Fruit fly (Drosophila melanogaster): ENCODE results near the gene CG14570.

Gene CG14570

DNA sequence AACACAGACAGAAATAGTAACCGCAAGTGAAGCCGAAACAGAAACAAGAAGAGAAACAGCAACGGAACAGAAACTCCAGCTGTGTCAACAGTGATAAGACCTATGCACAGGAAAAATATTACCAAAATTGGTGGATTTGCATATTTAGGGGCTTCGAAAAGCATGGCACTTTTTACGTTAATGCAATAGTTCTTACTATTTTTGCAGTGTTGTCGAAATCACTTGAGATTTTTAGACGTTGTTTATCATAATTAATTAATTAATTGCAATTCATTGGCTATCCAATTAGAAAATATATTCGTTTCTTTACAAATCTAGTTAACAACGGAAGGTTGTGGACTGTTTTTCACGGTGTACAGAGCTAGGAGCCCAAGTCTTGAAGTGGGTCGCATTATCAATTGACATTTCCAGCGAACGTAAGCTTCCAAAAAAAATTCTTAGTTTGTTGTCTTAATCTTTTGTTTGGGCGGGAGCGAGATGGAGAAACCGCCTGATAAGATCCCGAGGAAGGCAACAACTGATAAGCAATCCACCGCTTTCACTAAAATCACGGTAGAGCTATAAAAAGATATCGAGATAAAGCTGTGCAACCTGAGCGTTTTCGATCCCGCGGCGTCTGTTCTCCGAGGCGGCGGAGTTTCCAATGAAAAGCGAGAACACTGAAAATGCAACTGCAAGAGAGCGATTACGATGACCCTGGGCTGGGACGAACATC, 3.1 kb downstream of the CG14570 start (continued):
- TF ChIP-seq twi (tag; optimal IDR thresholded peaks at IDR 0.05), result peak; percentile 63
- TF ChIP-seq ATbp (GFP tag; optimal IDR thresholded peaks at IDR 0.05), result peak; percentile 12
- TF ChIP-seq CG8924 (tag; optimal IDR thresholded peaks at IDR 0.05), result peak; percentile 9
- TF ChIP-seq Ets65A (GFP tag), result peak; percentile 58
- TF ChIP-seq CG2875 (GFP tag; optimal IDR thresholded peaks at IDR 0.05), result no peak
- TF ChIP-seq tio (GFP tag; optimal IDR thresholded peaks at IDR 0.05), result peak; percentile 18
- TF ChIP-seq CG11247 (GFP tag; IDR thresholded peaks at IDR 0.05), result peak; percentile 54; the same call in 1 of the 2 replicates
- TF ChIP-seq prd (optimal IDR thresholded peaks at IDR 0.05), result no peak
- TF ChIP-seq prd (GFP tag; IDR thresholded peaks at IDR 0.05), result peak; percentile 35; the same call in 1 of the 3 replicates
- peak; percentile 23 for TF ChIP-seq CG4424 (GFP tag; optimal IDR thresholded peaks at IDR 0.05)
- TF ChIP-seq CG31441 (GFP tag; IDR thresholded peaks at IDR 0.05), result peak; percentile 44; the same call in 1 of the 2 replicates
- TF ChIP-seq CG1603 (tag; optimal IDR thresholded peaks at IDR 0.05), result peak; percentile 1
- TF ChIP-seq sens (GFP tag), result peak; percentile 84
- TF ChIP-seq CG10979 (tag; optimal IDR thresholded peaks at IDR 0.05), result peak; percentile 65
- TF ChIP-seq fd96Cb (tag; optimal IDR thresholded peaks at IDR 0.05), result peak; percentile 38
- TF ChIP-seq ci (GFP tag; IDR thresholded peaks at IDR 0.05), result 0 out of 3 replicates have a peak, but pooled peaks have one; percentile 29
- peak; percentile 31 for TF ChIP-seq CG33557 (GFP tag; optimal IDR thresholded peaks at IDR 0.05)
- TF ChIP-seq dimm (GFP tag; IDR thresholded peaks at IDR 0.05), result no peak
- peak; percentile 25 for TF ChIP-seq CoRest (tag; optimal IDR thresholded peaks at IDR 0.05)
- peak; percentile 2 for TF ChIP-seq CG2202 (tag; optimal IDR thresholded peaks at IDR 0.05)
- peak; percentile 65 for TF ChIP-seq CG15696 (tag; optimal IDR thresholded peaks at IDR 0.05)
- peak in 1 of 2 experiments; percentile 58 for TF ChIP-seq bsh (GFP tag; optimal IDR thresholded peaks at IDR 0.05)
- peak in 1 of 3 experiments; percentile 70 for TF ChIP-seq lola (GFP tag; optimal IDR thresholded peaks at IDR 0.05)
- TF ChIP-seq Oli (tag; optimal IDR thresholded peaks at IDR 0.05), result peak; percentile 11
- TF ChIP-seq cg (GFP tag; optimal IDR thresholded peaks at IDR 0.05), result no peak
- TF ChIP-seq CG6689 (GFP tag; IDR thresholded peaks at IDR 0.05), result peak; percentile 33; the same call in 1 of the 2 replicates
- peak; percentile 15 for TF ChIP-seq D19A (tag; optimal IDR thresholded peaks at IDR 0.05)
- no peak for TF ChIP-seq CG17802 (tag; optimal IDR thresholded peaks at IDR 0.05)
- TF ChIP-seq CG5245 (GFP tag; optimal IDR thresholded peaks at IDR 0.05), result no peak
- no peak for TF ChIP-seq da (GFP tag; optimal IDR thresholded peaks at IDR 0.05)

- peak in 1 of 2 experiments; percentile 19 for TF ChIP-seq bsh (GFP tag; optimal IDR thresholded peaks at IDR 0.05)
- no peak for TF ChIP-seq Rx (GFP tag; IDR thresholded peaks at IDR 0.05)
- TF ChIP-seq zen (tag; optimal IDR thresholded peaks at IDR 0.05), result no peak
Measured at dm6 chr3L:21720869-21721268, 9.4 kb downstream of the CG14570 start.

dm6 chr3L:21718233-21718632, 12.0 kb downstream of the CG14570 start:
- no peak for TF ChIP-seq Neu2 (GFP tag; optimal IDR thresholded peaks at IDR 0.05; ENCODE audit: borderline replicate concordance)
- TF ChIP-seq CG11247 (GFP tag; IDR thresholded peaks at IDR 0.05), result peak; percentile 10
- no peak for TF ChIP-seq twi (tag; optimal IDR thresholded peaks at IDR 0.05)
- TF ChIP-seq tin (GFP tag; optimal IDR thresholded peaks at IDR 0.05), result no peak
- TF ChIP-seq CG10543 (GFP tag; optimal IDR thresholded peaks at IDR 0.05), result no peak
- TF ChIP-seq CG33557 (GFP tag; optimal IDR thresholded peaks at IDR 0.05), result no peak
- no peak for TF ChIP-seq CG16815 (GFP tag; optimal IDR thresholded peaks at IDR 0.05)
- TF ChIP-seq CG12769 (tag; optimal IDR thresholded peaks at IDR 0.05), result no peak
- TF ChIP-seq CG7556 (GFP tag; optimal IDR thresholded peaks at IDR 0.05), result no peak
- no peak for TF ChIP-seq Dll (GFP tag; IDR thresholded peaks at IDR 0.05; ENCODE audit: partially characterized antibody)
- TF ChIP-seq wor (GFP tag; IDR thresholded peaks at IDR 0.05), result no peak
- TF ChIP-seq CkIIα-i1 (GFP tag; IDR thresholded peaks at IDR 0.05), result no peak
- TF ChIP-seq ssp (GFP tag; IDR thresholded peaks at IDR 0.05), result 0 out of 2 replicates have a peak, but pooled peaks have one; percentile 11
- no peak for TF ChIP-seq CG5180 (GFP tag; optimal IDR thresholded peaks at IDR 0.05)
- no peak for TF ChIP-seq CG10147 (GFP tag; optimal IDR thresholded peaks at IDR 0.05)
